Fruit fly (Drosophila melanogaster) whole organism, wandering third instar larva: ENCODE data around the gene Nadsyn.

ENCODE experiments used
- CG9705 ChIP-seq: fragments of 200-800 bp; sonication (Bioruptor generic); optimal IDR thresholded peaks from 2 replicates; lab custom pipeline; 2018; ENCODE audit warnings: missing biosample characterization, mild to moderate bottlenecking, missing genetic modification characterization
- GATAd ChIP-seq: sonication (Bioruptor generic); optimal IDR thresholded peaks from 2 replicates; lab custom pipeline; 2016; ENCODE audit warnings: missing biosample characterization, missing genetic modification characterization
- Hnf4 ChIP-seq: fragments of 200-800 bp; sonication (Bioruptor generic); optimal IDR thresholded peaks from 2 replicates; lab custom pipeline; 2016; ENCODE audit warnings: missing biosample characterization, mild to moderate bottlenecking, missing genetic modification characterization
- Hr78 ChIP-seq: fragments of >200 bp; optimal IDR thresholded peaks from 2 replicates; lab custom pipeline; 2017; ENCODE audit warnings: missing biosample characterization, missing genetic modification characterization
- Jra ChIP-seq: sonication (Bioruptor generic); optimal IDR thresholded peaks from 2 replicates; lab custom pipeline; 2016; ENCODE audit warnings: missing biosample characterization, missing genetic modification characterization
- Mio ChIP-seq: sonication (Bioruptor generic); optimal IDR thresholded peaks from 2 replicates; lab custom pipeline; 2016; ENCODE audit warnings: missing biosample characterization, missing genetic modification characterization
- Myc ChIP-seq: fragments of >200 bp; optimal IDR thresholded peaks from 2 replicates; lab custom pipeline; 2017
- OdsH ChIP-seq: fragments of 200-800 bp; sonication (Bioruptor generic); optimal IDR thresholded peaks from 2 replicates; lab custom pipeline; 2016; ENCODE audit warnings: missing biosample characterization, mild to moderate bottlenecking, missing genetic modification characterization
- Rel ChIP-seq, 2 experiments: fragments of 200-800 bp; sonication (Bioruptor generic) in 1 of 2; optimal IDR thresholded peaks; 2 replicates in 1 of 2; 3 replicates in 1 of 2; lab custom pipeline; 2016 to 2019; ENCODE audit warnings: mild to moderate bottlenecking in 2 of 2, missing biosample characterization in 2 of 2, missing genetic modification characterization in 2 of 2, moderate library complexity in 1 of 2
- Sp1 ChIP-seq: fragments of 200-800 bp; sonication (Bioruptor generic); optimal IDR thresholded peaks from 3 replicates; lab custom pipeline; 2019; ENCODE audit warnings: missing biosample characterization, mild to moderate bottlenecking, missing genetic modification characterization, moderate library complexity
- dl ChIP-seq, 2 experiments: fragments of 175-275, 200-275 bp in 1 of 2; fragments of 200-275 bp in 1 of 2; sonication (Bioruptor generic); optimal IDR thresholded peaks; lab custom pipeline; 2018; ENCODE audit warnings: mild to moderate bottlenecking in 2 of 2, missing biosample characterization in 2 of 2, missing genetic modification characterization in 2 of 2, moderate library complexity in 2 of 2; ENCODE audit not compliant: partially characterized antibody in 2 of 2, insufficient read depth in 1 of 2
- dmrt93B ChIP-seq: fragments of 200-800 bp; sonication (Bioruptor generic); optimal IDR thresholded peaks from 2 replicates; lab custom pipeline; 2018; ENCODE audit warnings: missing biosample characterization, mild to moderate bottlenecking, missing genetic modification characterization
- dsf ChIP-seq: sonication (Bioruptor generic); optimal IDR thresholded peaks from 2 replicates; lab custom pipeline; 2016; ENCODE audit warnings: missing biosample characterization, missing genetic modification characterization, borderline replicate concordance
- ey ChIP-seq: fragments of 200-800 bp; sonication (Bioruptor generic); optimal IDR thresholded peaks from 2 replicates; lab custom pipeline; 2016; ENCODE audit warnings: missing biosample characterization, missing genetic modification characterization
- foxo ChIP-seq, 2 experiments: fragments of 200-800 bp; sonication (Bioruptor generic); optimal IDR thresholded peaks; 2 replicates in 1 of 2; 3 replicates in 1 of 2; lab custom pipeline; 2016 to 2017; ENCODE audit warnings: missing biosample characterization in 2 of 2, missing genetic modification characterization in 2 of 2
- fru ChIP-seq: fragments of 200-800 bp; sonication (Bioruptor generic); optimal IDR thresholded peaks from 3 replicates; lab custom pipeline; 2016; ENCODE audit warnings: missing biosample characterization, mild to moderate bottlenecking, missing genetic modification characterization
- h ChIP-seq: fragments of 200-800 bp; sonication (Bioruptor generic); optimal IDR thresholded peaks from 3 replicates; lab custom pipeline; 2016; ENCODE audit warnings: missing biosample characterization, mild to moderate bottlenecking, missing genetic modification characterization
- jim ChIP-seq: fragments of 175-275, 200-325 bp; sonication (Bioruptor generic); optimal IDR thresholded peaks from 2 replicates; lab custom pipeline; 2016; ENCODE audit warnings: missing biosample characterization, mild to moderate bottlenecking, missing genetic modification characterization
- lola ChIP-seq: fragments of >200 bp; optimal IDR thresholded peaks from 2 replicates; lab custom pipeline; 2017; ENCODE audit warnings: missing biosample characterization, missing genetic modification characterization
- pan ChIP-seq: fragments of >200 bp; optimal IDR thresholded peaks from 2 replicates; lab custom pipeline; 2017
- psq ChIP-seq: fragments of 200-800 bp; sonication (Bioruptor generic); optimal IDR thresholded peaks from 3 replicates; lab custom pipeline; 2017; ENCODE audit warnings: missing biosample characterization, mild to moderate bottlenecking, missing genetic modification characterization, moderate library complexity
- rgr ChIP-seq: fragments of 200-800 bp; sonication (Bioruptor generic); optimal IDR thresholded peaks from 3 replicates; lab custom pipeline; 2016; ENCODE audit warnings: missing biosample characterization, mild to moderate bottlenecking, missing genetic modification characterization
- sage ChIP-seq: fragments of 200-800 bp; sonication (Bioruptor generic); optimal IDR thresholded peaks from 2 replicates; lab custom pipeline; 2016; ENCODE audit warnings: missing biosample characterization, mild to moderate bottlenecking, missing genetic modification characterization
- woc ChIP-seq: sonication (Bioruptor generic); optimal IDR thresholded peaks from 2 replicates; lab custom pipeline; 2016; ENCODE audit warnings: missing biosample characterization, mild to moderate bottlenecking, missing genetic modification characterization

Gene Nadsyn

DNA sequence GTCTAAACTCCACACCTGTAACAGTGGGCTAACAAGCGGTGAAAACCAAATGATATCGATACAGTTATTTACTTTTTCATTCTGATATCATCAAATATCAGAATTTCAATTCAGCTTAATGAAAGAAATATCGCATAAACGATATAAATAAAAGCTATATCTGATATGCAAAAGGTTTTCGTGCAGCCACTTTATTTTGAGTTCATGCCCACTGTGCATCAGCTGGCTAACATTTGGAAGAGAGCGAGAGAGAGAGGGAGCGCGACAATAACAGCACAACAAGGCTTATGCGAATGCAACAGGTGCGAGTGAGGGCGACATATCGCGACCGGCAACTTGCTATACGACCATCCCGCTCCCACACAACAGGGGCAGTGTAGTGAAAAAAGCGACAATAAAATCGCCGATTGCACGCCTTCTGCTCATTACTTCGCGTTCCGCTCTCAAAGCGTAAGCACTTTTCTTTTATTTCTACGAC, 21.4 kb upstream of the Nadsyn start, which contains the start of gene CG11151 (continued):
- TF ChIP-seq h = peak; percentile 98
- TF ChIP-seq rgr = peak; percentile 98
- no peak for TF ChIP-seq pan
- TF ChIP-seq Mio (GFP tag; lab: Kevin White, UChicago) = peak; percentile 82
- TF ChIP-seq, all 38 proteins: peak for 27

dm6 chrX:13737939-13738338, 19.9 kb upstream of the Nadsyn start, which contains the start of gene CG11134:
TSS of gene CG11134 (plus strand) at chrX:13737942.
- no peak for TF ChIP-seq Hr78
- no peak for TF ChIP-seq CG9705 (GFP tag; lab: Kevin White, UChicago)
- no peak for TF ChIP-seq Rel (GFP tag; optimal IDR thresholded peaks at IDR 0.05; lab: Kevin White, UChicago)
- TF ChIP-seq Rel (tag; optimal IDR thresholded peaks at IDR 0.05; lab: Kevin White, UChicago) = peak; percentile 5
- TF ChIP-seq, all 38 proteins: peak for 1

DNA sequence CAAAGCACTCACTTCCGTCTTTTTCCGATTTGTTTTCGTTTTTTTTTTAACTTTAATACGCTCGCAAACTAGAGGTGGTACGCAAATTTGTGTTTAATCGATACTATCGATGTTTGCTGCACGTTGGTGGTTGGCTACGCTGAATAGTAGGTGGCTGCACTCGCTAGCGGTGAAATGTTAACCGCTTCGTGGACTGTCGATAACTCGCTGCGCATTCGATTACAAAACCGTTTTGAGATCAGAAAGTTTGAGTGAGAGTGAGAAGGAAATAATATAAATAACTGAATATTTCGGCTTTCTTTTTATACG, 18.0 kb upstream of the Nadsyn start, which contains the start of gene g:
Gene g, minus strand, starts transcription at position 105 of the 309 bp plus-strand sequence.
- TF ChIP-seq Jra (GFP tag; lab: Kevin White, UChicago) (peak; percentile 6), Rel (GFP tag; optimal IDR thresholded peaks at IDR 0.05; lab: Kevin White, UChicago) (no peak), Rel (tag; optimal IDR thresholded peaks at IDR 0.05; lab: Kevin White, UChicago) (no peak), Myc (peak; percentile 59), Hnf4 (GFP tag; lab: Kevin White, UChicago) (peak; percentile 13), foxo (GFP tag; optimal IDR thresholded peaks at IDR 0.05; lab: Kevin White, UChicago) (no peak), GATAd (GFP tag; lab: Kevin White, UChicago) (no peak), jim (GFP tag; lab: Kevin White, UChicago) (peak; percentile 3), dl (GFP tag; optimal IDR thresholded peaks at IDR 0.05; lab: Kevin White, UChicago; ENCODE audit: insufficient read depth in 1 of 2, partially characterized antibody in 2 of 2) (no peak)
- TF ChIP-seq, all 38 proteins: peak for 4

DNA sequence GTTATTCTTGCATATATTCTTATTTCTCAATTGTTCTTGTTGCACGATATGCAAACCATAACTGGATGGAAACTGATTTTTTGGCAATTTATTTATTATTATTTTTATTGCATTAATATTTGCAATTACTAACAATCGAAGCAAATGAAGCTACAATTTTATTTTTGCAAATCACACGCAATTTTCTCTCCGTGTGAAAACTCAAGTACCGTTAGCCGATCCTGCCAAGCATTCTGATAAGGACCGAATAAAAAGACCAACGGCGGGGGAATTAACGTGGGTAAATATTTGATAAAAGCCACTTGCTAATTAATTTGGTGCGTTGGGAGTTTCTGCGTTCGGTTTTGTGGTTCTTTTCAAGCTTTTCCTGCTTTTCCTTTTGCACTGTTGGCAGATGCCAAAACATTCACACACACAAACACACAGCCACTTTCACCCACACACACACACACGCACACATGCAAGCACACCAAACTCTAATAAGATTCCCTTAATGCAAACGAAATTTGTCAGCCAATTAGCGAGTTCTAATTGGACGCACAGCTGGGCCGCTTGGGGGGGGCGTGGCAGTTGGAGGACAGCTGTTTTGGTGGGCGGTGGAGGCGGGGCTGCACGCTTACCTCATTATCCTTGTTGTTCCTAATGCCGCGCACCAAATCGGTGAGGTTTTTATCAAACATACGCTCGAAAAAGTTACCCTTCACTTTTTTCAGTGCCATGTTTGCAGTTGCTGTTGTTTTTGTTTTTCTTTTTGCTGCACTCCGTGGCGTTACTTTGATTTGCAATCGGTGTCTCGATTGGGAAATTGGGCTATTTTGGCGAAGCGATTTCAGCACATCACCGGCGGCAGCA, 17.5 kb upstream of the Nadsyn start:
- TF ChIP-seq lola (GFP tag; lab: Kevin White, UChicago) (no peak), Sp1 (no peak), h (no peak), woc (no peak), OdsH (GFP tag; lab: Kevin White, UChicago) (no peak), foxo (GFP tag; optimal IDR thresholded peaks at IDR 0.05; lab: Kevin White, UChicago) (no peak), dsf (GFP tag; lab: Kevin White, UChicago) (no peak), Hr78 (no peak), Myc (no peak), rgr (no peak), Hnf4 (GFP tag; lab: Kevin White, UChicago) (no peak), CG9705 (GFP tag; lab: Kevin White, UChicago) (no peak)
- TF ChIP-seq, all 38 proteins: peak for 0

DNA sequence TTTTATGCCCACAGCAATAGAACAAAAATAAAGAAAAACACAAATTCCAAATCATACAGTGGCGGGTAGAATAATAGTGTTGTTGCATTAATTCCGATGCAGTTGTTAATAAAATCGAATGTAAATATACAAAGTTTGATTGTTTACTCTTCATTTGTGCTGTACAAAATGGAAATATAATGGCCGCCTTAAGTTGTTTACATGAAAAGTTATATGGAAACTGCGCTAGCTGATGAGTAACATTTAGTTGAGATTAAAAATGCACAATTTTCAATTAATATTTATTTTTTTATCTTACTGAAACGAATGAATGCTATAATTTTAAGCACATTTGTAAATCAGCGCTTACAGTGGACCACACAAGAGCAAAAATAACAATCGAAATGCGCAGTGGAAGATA, 16.8 kb upstream of the Nadsyn start:
- no peak for TF ChIP-seq Sp1
- peak; percentile 46 for TF ChIP-seq OdsH (GFP tag; lab: Kevin White, UChicago)
- no peak for TF ChIP-seq pan
- TF ChIP-seq CG9705 (GFP tag; lab: Kevin White, UChicago) = no peak
- no peak for TF ChIP-seq sage (GFP tag; lab: Kevin White, UChicago)
- TF ChIP-seq dmrt93B (GFP tag; lab: Kevin White, UChicago) = no peak
- TF ChIP-seq psq = peak; percentile 10
- TF ChIP-seq Rel (GFP tag; optimal IDR thresholded peaks at IDR 0.05; lab: Kevin White, UChicago) = no peak
- TF ChIP-seq Rel (tag; optimal IDR thresholded peaks at IDR 0.05; lab: Kevin White, UChicago) = no peak
- TF ChIP-seq woc = peak; percentile 10
- TF ChIP-seq ey (GFP tag; lab: Kevin White, UChicago) = no peak

DNA sequence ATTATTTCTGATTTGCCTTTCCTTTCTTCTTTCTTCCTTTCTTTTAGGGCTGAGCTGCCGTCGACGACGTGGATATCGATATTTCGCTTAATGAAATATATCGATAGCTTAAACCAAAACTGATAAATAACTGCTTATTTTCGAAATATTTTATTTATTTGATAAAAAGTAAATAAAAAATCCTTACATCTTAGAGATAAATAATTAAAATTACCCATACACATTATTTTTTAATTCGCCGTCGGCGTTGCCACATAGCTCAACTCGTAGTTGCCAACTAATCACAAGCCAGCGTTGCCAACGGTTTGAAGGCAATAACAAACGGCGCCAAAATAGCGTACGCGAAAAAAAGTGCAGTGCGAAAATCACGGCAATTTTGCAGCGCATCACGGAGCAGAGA, 3.8 kb upstream of the Nadsyn start, which contains the start of the genes Mrgn1 and mus101:
Gene Mrgn1, minus strand, starts transcription at position 44 of the 400 bp plus-strand sequence.
Gene mus101, plus strand, starts transcription at position 313 of the 400 bp plus-strand sequence.
- peak; percentile 36 for TF ChIP-seq Myc
- TF ChIP-seq fru (GFP tag; lab: Kevin White, UChicago) = no peak
- peak; percentile 72 for TF ChIP-seq psq

DNA sequence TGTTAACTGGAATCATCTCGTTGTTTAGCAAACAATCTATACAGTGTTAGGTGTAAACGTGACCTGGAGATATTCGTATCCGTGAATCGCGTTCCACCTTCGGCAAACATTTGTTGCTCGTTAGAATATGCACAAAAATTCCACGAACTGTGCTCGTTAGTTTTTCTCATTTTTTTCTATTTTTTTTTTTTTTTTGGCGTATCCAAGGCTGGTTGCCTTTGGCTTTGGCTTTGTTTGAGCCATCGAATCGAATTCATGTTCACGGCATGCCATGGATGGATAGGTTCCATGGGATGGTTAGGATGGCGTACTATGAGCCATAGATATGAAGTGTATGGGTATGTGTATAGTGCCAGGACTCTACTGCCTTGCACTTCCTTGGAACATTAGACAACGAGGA, 18.4 kb downstream of the Nadsyn start:
- TF ChIP-seq psq = no peak
